Fruit fly (Drosophila melanogaster): ENCODE data around the gene CG15042.

CG15042 gene

dm6 chrX:18494165-18494740, 33.8 kb downstream of the CG15042 start, which contains the start of gene CG15043 (continued):
- TF ChIP-seq CG11398 (GFP tag; optimal IDR thresholded peaks at IDR 0.05) (no peak), seq (GFP tag; IDR thresholded peaks at IDR 0.05) (no peak), jing (GFP tag; optimal IDR thresholded peaks at IDR 0.05) (no peak), gro (GFP tag; optimal IDR thresholded peaks at IDR 0.05) (peak; percentile 24), prd (optimal IDR thresholded peaks at IDR 0.05) (no peak), prd (GFP tag; IDR thresholded peaks at IDR 0.05) (no peak; the same call in 2 of the 3 replicates), al (GFP tag; IDR thresholded peaks at IDR 0.05) (peak; percentile 41; the same call in 1 of the 2 replicates), Hr39 (optimal IDR thresholded peaks at IDR 0.05) (no peak), CG6689 (GFP tag; IDR thresholded peaks at IDR 0.05) (peak; percentile 28; the same call in 1 of the 2 replicates)

dm6 chrX:18491941-18492340, 36.1 kb downstream of the CG15042 start, which contains the start of gene CG15044:
CG15044 (minus strand) TSS chrX:18492006.
- TF ChIP-seq sug (tag; optimal IDR thresholded peaks at IDR 0.05) = peak; percentile 57
- no peak for TF ChIP-seq cas (GFP tag; IDR thresholded peaks at IDR 0.05)
- no peak for TF ChIP-seq CG10959 (GFP tag; IDR thresholded peaks at IDR 0.05)
- TF ChIP-seq grn (GFP tag; optimal IDR thresholded peaks at IDR 0.05) = peak; percentile 54
- no peak for TF ChIP-seq al (GFP tag; IDR thresholded peaks at IDR 0.05)
- TF ChIP-seq CG6854 (GFP tag; optimal IDR thresholded peaks at IDR 0.05) = no peak
- TF ChIP-seq CG17568 (GFP tag; optimal IDR thresholded peaks at IDR 0.05) = no peak
- TF ChIP-seq CG8944 (GFP tag; optimal IDR thresholded peaks at IDR 0.05) = no peak
- no peak for TF ChIP-seq Sox100B (GFP tag; optimal IDR thresholded peaks at IDR 0.05)
- TF ChIP-seq CG3407 (GFP tag; optimal IDR thresholded peaks at IDR 0.05) = no peak
- TF ChIP-seq Vsx1 (GFP tag; optimal IDR thresholded peaks at IDR 0.05) = peak; percentile 34
- peak; percentile 78 for TF ChIP-seq exex (tag; optimal IDR thresholded peaks at IDR 0.05)

dm6 chrX:18489509-18489908, 38.6 kb downstream of the CG15042 start, which contains the start of gene CG15046:
CG15046 (minus strand) TSS chrX:18489620.
- no peak for TF ChIP-seq ham (GFP tag; IDR thresholded peaks at IDR 0.05)
- TF ChIP-seq ssp (GFP tag; IDR thresholded peaks at IDR 0.05) = no peak
- TF ChIP-seq CG32532 (GFP tag; IDR thresholded peaks at IDR 0.05) = no peak
- TF ChIP-seq NC2α (GFP tag; optimal IDR thresholded peaks at IDR 0.05) = no peak
- TF ChIP-seq CG14667 (GFP tag; IDR thresholded peaks at IDR 0.05) = no peak
- no peak for TF ChIP-seq ara (GFP tag; IDR thresholded peaks at IDR 0.05)
- TF ChIP-seq CG33213 (GFP tag; optimal IDR thresholded peaks at IDR 0.05) = no peak
- peak; percentile 22; the same call in 1 of the 3 replicates for TF ChIP-seq knrl (GFP tag; IDR thresholded peaks at IDR 0.05; ENCODE audit: partially characterized antibody)
- no peak for TF ChIP-seq Hr39 (optimal IDR thresholded peaks at IDR 0.05)
- TF ChIP-seq Dad (GFP tag; optimal IDR thresholded peaks at IDR 0.05) = no peak
- 0 out of 4 replicates have a peak, but pooled peaks have one; percentile 60 for TF ChIP-seq chinmo (GFP tag; IDR thresholded peaks at IDR 0.05; ENCODE audit: partially characterized antibody)
- peak; percentile 65 for TF ChIP-seq Med (GFP tag)
- TF ChIP-seq Lpt (GFP tag; optimal IDR thresholded peaks at IDR 0.05) = no peak
- peak; percentile 15 for TF ChIP-seq CG5180 (GFP tag; optimal IDR thresholded peaks at IDR 0.05)
- peak; percentile 36 for TF ChIP-seq nom (GFP tag; optimal IDR thresholded peaks at IDR 0.05)
- TF ChIP-seq CG13287 (GFP tag; IDR thresholded peaks at IDR 0.05; ENCODE audit: partially characterized antibody) = peak; percentile 19; the same call in 1 of the 2 replicates
- TF ChIP-seq HLH4C (GFP tag; IDR thresholded peaks at IDR 0.05; ENCODE audit: partially characterized antibody) = no peak
- TF ChIP-seq fd64A (GFP tag; optimal IDR thresholded peaks at IDR 0.05) = no peak
- no peak for TF ChIP-seq hbn (GFP tag; IDR thresholded peaks at IDR 0.05; ENCODE audit: partially characterized antibody)
- no peak for TF ChIP-seq zen (tag; optimal IDR thresholded peaks at IDR 0.05)
- peak; percentile 52 for TF ChIP-seq Jarid2 (GFP tag; optimal IDR thresholded peaks at IDR 0.05)
- no peak for TF ChIP-seq sima (GFP tag; optimal IDR thresholded peaks at IDR 0.05)
- peak; percentile 27 for TF ChIP-seq Deaf1 (tag; optimal IDR thresholded peaks at IDR 0.05)
- no peak for TF ChIP-seq BEAF-32 (GFP tag; optimal IDR thresholded peaks at IDR 0.05)
- no peak for TF ChIP-seq insv (GFP tag; optimal IDR thresholded peaks at IDR 0.05)
- no peak for TF ChIP-seq esg (GFP tag; conservative IDR thresholded peaks at IDR 0.05)
- no peak for TF ChIP-seq tx (GFP tag; optimal IDR thresholded peaks at IDR 0.05)
- no peak for TF ChIP-seq Fer2 (tag; optimal IDR thresholded peaks at IDR 0.05)
- TF ChIP-seq Opbp (GFP tag; IDR thresholded peaks at IDR 0.05; ENCODE audit: partially characterized antibody) = no peak
